Fruit fly (Drosophila melanogaster): ENCODE measurements around the gene elg1.

The elg1 gene

DNA sequence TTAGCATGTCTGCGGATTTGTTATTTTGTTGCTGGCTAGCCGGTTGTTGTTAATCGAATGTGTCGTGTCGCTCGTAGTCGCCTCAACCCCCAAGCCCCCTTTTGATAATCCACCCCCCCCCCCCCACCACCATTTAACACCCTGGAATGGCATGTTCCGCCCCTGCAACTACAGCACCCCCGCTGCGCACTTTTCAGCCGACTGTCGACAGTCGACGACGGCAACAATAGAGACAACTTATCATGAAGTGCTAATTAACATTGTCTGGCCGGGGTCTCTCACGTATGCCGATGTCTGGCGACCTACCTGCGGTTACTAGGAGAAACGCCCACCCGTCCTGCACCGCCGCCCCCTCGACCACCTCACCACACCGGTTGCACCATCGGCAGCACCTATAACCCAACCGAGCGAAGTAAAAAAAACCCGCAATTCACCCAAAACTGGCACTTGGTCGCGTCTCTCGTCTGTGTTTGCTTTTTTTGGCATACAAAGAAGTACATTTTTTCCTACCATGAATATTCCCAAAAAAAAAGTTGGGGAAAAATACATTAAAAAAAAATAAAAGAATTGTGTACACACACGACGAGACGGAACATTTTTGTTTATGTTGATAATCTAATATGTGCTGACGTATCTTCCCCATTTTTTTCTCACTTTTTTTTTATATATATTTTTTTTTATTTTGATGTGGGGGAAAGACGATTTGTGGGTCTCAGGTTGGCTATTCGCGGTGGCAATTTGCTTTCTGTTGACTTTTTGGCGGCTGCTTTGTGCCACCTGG is 34.6 kb downstream of the elg1 start (continued):
- no peak for TF ChIP-seq fd96Cb (tag; optimal IDR thresholded peaks at IDR 0.05)
- no peak for TF ChIP-seq row (GFP tag; IDR thresholded peaks at IDR 0.05)
- TF ChIP-seq CG5245 (GFP tag; optimal IDR thresholded peaks at IDR 0.05), result no peak
- TF ChIP-seq CG2678 (tag; optimal IDR thresholded peaks at IDR 0.05), result peak; percentile 41
- no peak for TF ChIP-seq Atf6 (GFP tag; IDR thresholded peaks at IDR 0.05)
- peak; percentile 91 for TF ChIP-seq crol (GFP tag; IDR thresholded peaks at IDR 0.05)
- TF ChIP-seq CG12659 (GFP tag; optimal IDR thresholded peaks at IDR 0.05), result no peak
- no peak for TF ChIP-seq Xrp1 (GFP tag; IDR thresholded peaks at IDR 0.05)
- no peak for TF ChIP-seq Ssrp (tag; optimal IDR thresholded peaks at IDR 0.05)
- TF ChIP-seq HmgZ (tag; optimal IDR thresholded peaks at IDR 0.05), result no peak
- no peak for TF ChIP-seq schlank (tag; optimal IDR thresholded peaks at IDR 0.05)
- no peak for TF ChIP-seq wor (GFP tag; IDR thresholded peaks at IDR 0.05)
- TF ChIP-seq fd102C (GFP tag; optimal IDR thresholded peaks at IDR 0.05), result no peak
- TF ChIP-seq Med (GFP tag), result peak; percentile 67
- TF ChIP-seq CG11504 (tag; optimal IDR thresholded peaks at IDR 0.05), result no peak
- TF ChIP-seq mam (GFP tag; optimal IDR thresholded peaks at IDR 0.05), result no peak
- TF ChIP-seq pan (optimal IDR thresholded peaks at IDR 0.05), result no peak
- no peak for TF ChIP-seq pan (GFP tag; optimal IDR thresholded peaks at IDR 0.05 in 1 of 2, IDR thresholded peaks at IDR 0.05 in 1 of 2)
- no peak for TF ChIP-seq CG43689 (GFP tag; IDR thresholded peaks at IDR 0.05)
- TF ChIP-seq Six4 (GFP tag; optimal IDR thresholded peaks at IDR 0.05), result no peak
- TF ChIP-seq Stat92E (GFP tag; optimal IDR thresholded peaks at IDR 0.05), result no peak
- TF ChIP-seq gcm (GFP tag; optimal IDR thresholded peaks at IDR 0.05), result no peak
- peak; percentile 15 for TF ChIP-seq Sox100B (GFP tag; optimal IDR thresholded peaks at IDR 0.05)
- no peak for TF ChIP-seq gsb-n (tag; optimal IDR thresholded peaks at IDR 0.05)
- TF ChIP-seq chinmo (GFP tag; IDR thresholded peaks at IDR 0.05; ENCODE audit: partially characterized antibody), result 0 out of 4 replicates have a peak, but pooled peaks have one; percentile 39
- TF ChIP-seq kni (GFP tag; optimal IDR thresholded peaks at IDR 0.05), result no peak
- TF ChIP-seq CG8388 (GFP tag; optimal IDR thresholded peaks at IDR 0.05), result no peak
- peak in 1 of 2 experiments; percentile 65 for TF ChIP-seq Hr78 (GFP tag; optimal IDR thresholded peaks at IDR 0.05)
- no peak for TF ChIP-seq D19B (GFP tag; optimal IDR thresholded peaks at IDR 0.05)
- TF ChIP-seq Dad (GFP tag; optimal IDR thresholded peaks at IDR 0.05), result no peak
- TF ChIP-seq Dek (tag; optimal IDR thresholded peaks at IDR 0.05), result no peak
- TF ChIP-seq sqz (GFP tag; optimal IDR thresholded peaks at IDR 0.05), result peak; percentile 82
- TF ChIP-seq Lpt (GFP tag; optimal IDR thresholded peaks at IDR 0.05), result no peak
- 0 out of 3 replicates have a peak, but pooled peaks have one; percentile 31 for TF ChIP-seq so (GFP tag; IDR thresholded peaks at IDR 0.05)
- no peak for TF ChIP-seq Hmr (GFP tag; optimal IDR thresholded peaks at IDR 0.05)
- no peak for TF ChIP-seq CG17612 (GFP tag; IDR thresholded peaks at IDR 0.05)
- TF ChIP-seq lab (GFP tag; optimal IDR thresholded peaks at IDR 0.05), result no peak
- TF ChIP-seq abd-A (tag; optimal IDR thresholded peaks at IDR 0.05), result no peak
- no peak for TF ChIP-seq ap (GFP tag; IDR thresholded peaks at IDR 0.05)

DNA sequence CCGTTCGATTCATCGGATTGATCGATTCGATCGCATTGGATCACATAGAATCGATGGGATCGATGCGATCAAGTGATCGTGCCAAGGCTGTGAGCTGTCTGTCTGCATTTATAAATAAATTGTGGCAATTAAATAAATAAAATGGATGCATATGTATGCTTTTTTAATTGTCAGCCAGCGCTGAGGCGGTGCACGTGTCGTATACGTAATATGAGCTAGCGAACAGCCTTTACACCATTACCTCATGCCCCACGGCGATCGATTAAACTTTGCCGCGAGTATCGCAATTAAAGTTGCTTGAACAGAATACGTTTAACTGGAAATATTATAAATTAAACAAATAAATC is 35.1 kb downstream of the elg1 start:
- no peak for TF ChIP-seq CG8089 (GFP tag; optimal IDR thresholded peaks at IDR 0.05)
- TF ChIP-seq Dek (tag; optimal IDR thresholded peaks at IDR 0.05), result no peak
- no peak for TF ChIP-seq amos (GFP tag; IDR thresholded peaks at IDR 0.05; ENCODE audit: partially characterized antibody)
- 0 out of 3 replicates have a peak, but pooled peaks have one; percentile 11 for TF ChIP-seq CG7963 (GFP tag; IDR thresholded peaks at IDR 0.05; ENCODE audit: partially characterized antibody)
- peak; percentile 15 for TF ChIP-seq Med (GFP tag)
